Worm (Caenorhabditis elegans): ENCODE results near the gene C04C3.4.
"Not testable (repeated sequence)": the region's sequence is repeated elsewhere in the genome, so short reads cannot be mapped to it uniquely, and the experiment has no call there.

DNA sequence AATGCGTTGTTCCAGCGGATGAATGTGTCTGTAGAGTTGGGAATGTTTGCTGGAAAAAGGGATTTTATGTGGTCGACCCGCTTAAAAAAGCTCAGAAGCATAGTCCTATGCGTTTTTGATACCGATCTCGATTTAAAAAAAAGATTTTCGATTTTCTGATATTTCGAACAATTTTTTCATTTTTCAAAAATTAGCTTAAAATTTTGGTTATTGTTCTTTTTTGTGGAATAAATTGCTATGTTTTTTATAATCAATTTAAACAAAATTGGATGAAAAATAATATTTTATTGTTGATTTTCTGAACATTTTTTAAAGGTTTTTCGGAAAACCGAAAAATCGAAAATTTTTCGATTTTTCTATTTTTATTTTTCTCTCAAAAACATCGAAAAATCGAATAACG is 39.2 kb downstream of the C04C3.4 start, which contains the start of gene C04C3.7:
- not testable (repeated sequence) for TF ChIP-seq hlh-6 (tag; optimal IDR thresholded peaks at IDR 0.05); pha-4 (tag; optimal IDR thresholded peaks at IDR 0.05); ama-1 (optimal IDR thresholded peaks at IDR 0.05); ceh-6 (GFP tag; optimal IDR thresholded peaks at IDR 0.05); nhr-11 (tag; optimal IDR thresholded peaks at IDR 0.05); pax-1 (tag; optimal IDR thresholded peaks at IDR 0.05); eyg-1 (tag; optimal IDR thresholded peaks at IDR 0.05); tbx-2 (tag; optimal IDR thresholded peaks at IDR 0.05); fkh-10 (GFP tag; optimal IDR thresholded peaks at IDR 0.05); dve-1 (tag; optimal IDR thresholded peaks at IDR 0.05); odd-2 (tag; optimal IDR thresholded peaks at IDR 0.05); pat-9 (tag; optimal IDR thresholded peaks at IDR 0.05)
